Fruit fly (Drosophila melanogaster) whole organism, embryonic: ENCODE results near the gene RPA1.

Experiments used
- Atf-2 ChIP-seq: fragments of 200-800 bp; sonication (Bioruptor generic); optimal IDR thresholded peaks from 2 replicates; lab custom pipeline; 2016; ENCODE audit warnings: missing biosample characterization, missing genetic modification characterization
- B-H1 ChIP-seq: fragments of 200-800 bp; sonication (Bioruptor generic); IDR thresholded peaks from 3 replicates; pipeline ENCODE4 v1.3.6; 2022; ENCODE audit warnings: missing biosample characterization, missing genetic modification characterization
- B-H2 ChIP-seq: fragments of 200-800 bp; sonication (Bioruptor generic); optimal IDR thresholded peaks from 2 replicates; lab custom pipeline; 2018; ENCODE audit warnings: missing biosample characterization, mild to moderate bottlenecking, missing genetic modification characterization
- CG10147 ChIP-seq: fragments of 200-800 bp; sonication (Bioruptor generic); optimal IDR thresholded peaks from 2 replicates; lab custom pipeline; 2019; ENCODE audit warnings: missing biosample characterization, mild to moderate bottlenecking, missing genetic modification characterization, moderate library complexity
- CG10274 ChIP-seq: fragments of 200-800 bp; sonication (Bioruptor generic); optimal IDR thresholded peaks from 3 replicates; lab custom pipeline; 2017; ENCODE audit warnings: missing biosample characterization, mild to moderate bottlenecking, missing genetic modification characterization
- CG11085 ChIP-seq: fragments of 200-800 bp; sonication (Bioruptor generic); IDR thresholded peaks from 2 replicates; pipeline ENCODE4 v1.3.6; 2022; ENCODE audit warnings: missing biosample characterization, missing genetic modification characterization
- CG11504 ChIP-seq: fragments of 200-800 bp; sonication (Bioruptor generic); optimal IDR thresholded peaks from 3 replicates; lab custom pipeline; 2019; ENCODE audit warnings: missing biosample characterization, mild to moderate bottlenecking, missing genetic modification characterization, moderate library complexity
- CG11723 ChIP-seq: fragments of 200-800 bp; sonication (Bioruptor generic); optimal IDR thresholded peaks from 2 replicates; lab custom pipeline; 2017; ENCODE audit warnings: missing biosample characterization, mild to moderate bottlenecking, missing genetic modification characterization
- CG12071 ChIP-seq: fragments of 200-800 bp; sonication (Bioruptor generic); optimal IDR thresholded peaks from 3 replicates; lab custom pipeline; 2018; ENCODE audit warnings: missing biosample characterization, mild to moderate bottlenecking, missing genetic modification characterization
- CG13296 ChIP-seq: fragments of 200-800 bp; sonication (Bioruptor generic); optimal IDR thresholded peaks from 3 replicates; lab custom pipeline; 2018; ENCODE audit warnings: missing biosample characterization, mild to moderate bottlenecking, missing genetic modification characterization
- CG13424 ChIP-seq: fragments of 200-800 bp; sonication (Bioruptor generic); optimal IDR thresholded peaks from 2 replicates; lab custom pipeline; 2019; ENCODE audit warnings: missing biosample characterization, mild to moderate bottlenecking, missing genetic modification characterization, moderate library complexity
- CG13894 ChIP-seq: fragments of 200-800 bp; sonication (Bioruptor generic); optimal IDR thresholded peaks from 3 replicates; lab custom pipeline; 2018; ENCODE audit warnings: missing biosample characterization, mild to moderate bottlenecking, missing genetic modification characterization, moderate library complexity
- CG14441 ChIP-seq: fragments of 200-800 bp; sonication (Bioruptor generic); IDR thresholded peaks from 2 replicates; pipeline ENCODE4 v1.3.6; 2022; ENCODE audit warnings: missing biosample characterization, missing genetic modification characterization
- CG14667 ChIP-seq: fragments of 200-800 bp; sonication (Bioruptor generic); IDR thresholded peaks from 2 replicates; pipeline ENCODE4 v1.3.6; 2022; ENCODE audit warnings: missing biosample characterization, missing genetic modification characterization
- CG14965 ChIP-seq: fragments of 200-800 bp; sonication (Bioruptor generic); optimal IDR thresholded peaks from 2 replicates; lab custom pipeline; 2016; ENCODE audit warnings: missing biosample characterization, missing genetic modification characterization, borderline replicate concordance
- CG17361 ChIP-seq: fragments of 200-800 bp; sonication (Bioruptor generic); IDR thresholded peaks from 3 replicates; pipeline ENCODE4 v1.3.6; 2022; ENCODE audit warnings: missing biosample characterization, missing genetic modification characterization
- CG17568 ChIP-seq: fragments of 200-800 bp; sonication (Bioruptor generic); optimal IDR thresholded peaks from 2 replicates; lab custom pipeline; 2018; ENCODE audit warnings: missing biosample characterization, mild to moderate bottlenecking, missing genetic modification characterization, moderate library complexity
- CG18262 ChIP-seq: fragments of 200-800 bp; optimal IDR thresholded peaks from 3 replicates; lab custom pipeline; 2019; ENCODE audit warnings: missing biosample characterization, mild to moderate bottlenecking, missing genetic modification characterization, moderate library complexity
- CG1832 ChIP-seq: fragments of 200-800 bp; sonication (Bioruptor generic); optimal IDR thresholded peaks from 2 replicates; lab custom pipeline; 2017; ENCODE audit warnings: missing biosample characterization, mild to moderate bottlenecking, missing genetic modification characterization, inconsistent platforms
- CG2678 ChIP-seq: fragments of 200-800 bp; sonication (Bioruptor generic); optimal IDR thresholded peaks from 3 replicates; lab custom pipeline; 2019; ENCODE audit warnings: missing biosample characterization, mild to moderate bottlenecking, missing genetic modification characterization, moderate library complexity
- CG2889 ChIP-seq: fragments of 200-800 bp; sonication (Bioruptor generic); IDR thresholded peaks from 3 replicates; pipeline ENCODE4 v1.3.6; 2022; ENCODE audit warnings: missing biosample characterization, missing genetic modification characterization
- CG30403 ChIP-seq: fragments of 200-800 bp; sonication (Bioruptor generic); optimal IDR thresholded peaks from 3 replicates; lab custom pipeline; 2016; ENCODE audit warnings: missing biosample characterization, missing genetic modification characterization
- CG31365 ChIP-seq: fragments of 200-800 bp; sonication (Bioruptor generic); optimal IDR thresholded peaks from 2 replicates; lab custom pipeline; 2018; ENCODE audit warnings: missing biosample characterization, mild to moderate bottlenecking, missing genetic modification characterization
- CG4404 ChIP-seq: fragments of 200-800 bp; sonication (Bioruptor generic); IDR thresholded peaks from 2 replicates; pipeline ENCODE4 v1.3.6; 2022; ENCODE audit warnings: missing biosample characterization, missing genetic modification characterization
- CG4617 ChIP-seq: fragments of 200-800 bp; sonication (Bioruptor generic); optimal IDR thresholded peaks from 3 replicates; lab custom pipeline; 2016; ENCODE audit warnings: missing biosample characterization, missing genetic modification characterization, borderline replicate concordance
- CG6272 ChIP-seq: fragments of 200-800 bp; sonication (Bioruptor generic); IDR thresholded peaks from 2 replicates; pipeline ENCODE4 v1.3.6; 2022; ENCODE audit warnings: missing biosample characterization, missing genetic modification characterization
- CoRest ChIP-seq: fragments of 200-800 bp; sonication (Bioruptor generic); optimal IDR thresholded peaks from 3 replicates; lab custom pipeline; 2018; ENCODE audit warnings: missing biosample characterization, mild to moderate bottlenecking, missing genetic modification characterization, moderate library complexity
- D ChIP-seq, 2 experiments: fragments of 200-800 bp in 1 of 2; fragments of >200 bp in 1 of 2; sonication (Bioruptor generic) in 1 of 2; optimal IDR thresholded peaks; 2 replicates in 1 of 2; 3 replicates in 1 of 2; lab custom pipeline; 2017; ENCODE audit warnings: mild to moderate bottlenecking in 1 of 2, missing biosample characterization in 1 of 2, missing genetic modification characterization in 1 of 2, missing genetic modification reagents in 1 of 2
- Dip2 ChIP-seq: fragments of 200-800 bp; sonication (Bioruptor generic); IDR thresholded peaks from 2 replicates; pipeline ENCODE4 v1.3.6; 2022; ENCODE audit warnings: missing biosample characterization, missing genetic modification characterization
- Hr39 ChIP-seq: fragments of >200 bp; optimal IDR thresholded peaks from 2 replicates; lab custom pipeline; 2017
- bsh ChIP-seq, 2 experiments: fragments of 200-800 bp; sonication (Bioruptor generic); optimal IDR thresholded peaks; 2 replicates each; lab custom pipeline; 2017 to 2018; ENCODE audit warnings: mild to moderate bottlenecking in 2 of 2, missing biosample characterization in 2 of 2, missing genetic modification characterization in 2 of 2, moderate library complexity in 1 of 2
- dmrt11E ChIP-seq: fragments of 200-800 bp; sonication (Bioruptor generic); optimal IDR thresholded peaks from 3 replicates; lab custom pipeline; 2018; ENCODE audit warnings: missing biosample characterization, mild to moderate bottlenecking, missing genetic modification characterization, moderate library complexity
- grau ChIP-seq: fragments of 200-800 bp; optimal IDR thresholded peaks from 3 replicates; lab custom pipeline; 2019; ENCODE audit warnings: missing biosample characterization, mild to moderate bottlenecking, missing genetic modification characterization, moderate library complexity
- hkb ChIP-seq, 2 experiments: fragments of 200-800 bp in 1 of 2; fragments of >200 bp in 1 of 2; sonication (Bioruptor generic) in 1 of 2; IDR thresholded peaks in 1 of 2; optimal IDR thresholded peaks in 1 of 2; 2 replicates each; pipeline versions ENCODE4 v1.3.6 to Lab custom; 2017 to 2022; ENCODE audit warnings: missing biosample characterization in 1 of 2, missing genetic modification characterization in 1 of 2
- inv ChIP-seq: fragments of 200-800 bp; sonication (Bioruptor generic); IDR thresholded peaks from 2 replicates; pipeline ENCODE4 v1.3.6; 2022; ENCODE audit warnings: missing biosample characterization, missing genetic modification characterization; ENCODE audit not compliant: partially characterized antibody
- lmd ChIP-seq: fragments of 200-800 bp; sonication (Bioruptor generic); IDR thresholded peaks from 2 replicates; pipeline ENCODE4 v1.3.6; 2022; ENCODE audit warnings: missing biosample characterization, missing genetic modification characterization
- luna ChIP-seq: fragments of 200-800 bp; sonication (Bioruptor generic); optimal IDR thresholded peaks from 2 replicates; lab custom pipeline; 2016; ENCODE audit warnings: missing biosample characterization, missing genetic modification characterization
- mam ChIP-seq: fragments of 200-800 bp; sonication (Bioruptor generic); optimal IDR thresholded peaks from 3 replicates; lab custom pipeline; 2016; ENCODE audit warnings: missing biosample characterization, missing genetic modification characterization
- ranshi ChIP-seq: fragments of 200-800 bp; sonication (Bioruptor generic); IDR thresholded peaks from 2 replicates; pipeline ENCODE4 v1.3.6; 2022; ENCODE audit warnings: missing biosample characterization, missing genetic modification characterization
- sc ChIP-seq, 3 experiments: fragments of >200 bp in 2 of 3; fragments of 200-800 bp in 1 of 3; sonication (Bioruptor generic) in 1 of 3; optimal IDR thresholded peaks; 2 replicates in 2 of 3; 3 replicates in 1 of 3; lab custom pipeline; 2017; ENCODE audit warnings: mild to moderate bottlenecking in 1 of 3, missing biosample characterization in 1 of 3, missing genetic modification characterization in 1 of 3, missing genetic modification reagents in 1 of 3
- scrt ChIP-seq: fragments of 200-800 bp; sonication (Bioruptor generic); optimal IDR thresholded peaks from 2 replicates; lab custom pipeline; 2018; ENCODE audit warnings: missing biosample characterization, mild to moderate bottlenecking, missing genetic modification characterization, moderate library complexity
- sens-2 ChIP-seq: fragments of 200-800 bp; sonication (Bioruptor generic); IDR thresholded peaks from 2 replicates; pipeline ENCODE4 v1.3.6; 2022; ENCODE audit warnings: missing biosample characterization, missing genetic modification characterization
- slbo ChIP-seq: fragments of 200-800 bp; sonication (Bioruptor generic); IDR thresholded peaks from 2 replicates; pipeline ENCODE4 v1.3.6; 2022; ENCODE audit warnings: missing biosample characterization, missing genetic modification characterization
- tap ChIP-seq: fragments of 200-800 bp; optimal IDR thresholded peaks from 3 replicates; lab custom pipeline; 2019; ENCODE audit warnings: missing biosample characterization, mild to moderate bottlenecking, missing genetic modification characterization, moderate library complexity
- tgo ChIP-seq: fragments of 200-800 bp; sonication (Bioruptor generic); IDR thresholded peaks from 3 replicates; pipeline ENCODE4 v1.3.6; 2022; ENCODE audit warnings: missing biosample characterization, missing genetic modification characterization
- tin ChIP-seq: fragments of 200-800 bp; sonication (Bioruptor generic); optimal IDR thresholded peaks from 3 replicates; lab custom pipeline; 2016; ENCODE audit warnings: missing biosample characterization, missing genetic modification characterization
- tna ChIP-seq: fragments of 200-800 bp; sonication (Bioruptor generic); IDR thresholded peaks from 2 replicates; pipeline ENCODE4 v1.3.6; 2022; ENCODE audit warnings: missing biosample characterization, missing genetic modification characterization; ENCODE audit not compliant: partially characterized antibody
- unpg ChIP-seq: fragments of 200-800 bp; sonication (Bioruptor generic); optimal IDR thresholded peaks from 3 replicates; lab custom pipeline; 2018; ENCODE audit warnings: missing biosample characterization, mild to moderate bottlenecking, missing genetic modification characterization, moderate library complexity
- zfh1 ChIP-seq: fragments of 200-800 bp; sonication (Bioruptor generic); IDR thresholded peaks from 3 replicates; pipeline ENCODE4 v1.3.6; 2022; ENCODE audit warnings: missing biosample characterization, missing genetic modification characterization

RPA1 gene

dm6 chr3R:8256040-8256439, 8.2 kb downstream of the RPA1 start (continued):
- TF ChIP-seq CG11085 (no peak), CG4617 (GFP tag; lab: Kevin White, UChicago) (no peak), CG14965 (no peak), sc (optimal IDR thresholded peaks at IDR 0.05; lab: Kevin White, UChicago) (no peak), sc (GFP tag; optimal IDR thresholded peaks at IDR 0.05; lab: Kevin White, UChicago) (no peak), CG30403 (GFP tag; lab: Kevin White, UChicago) (peak; percentile 44), inv (GFP tag; lab: Robert Waterston, UW) (no peak), CG2889 (no peak), tna (GFP tag; lab: Robert Waterston, UW) (no peak), bsh (GFP tag; optimal IDR thresholded peaks at IDR 0.05; lab: Kevin White, UChicago) (peak in 1 of 2 experiments; percentile 9), lmd (GFP tag; lab: Robert Waterston, UW) (peak; percentile 37; the same call in 1 of the 2 replicates), tgo (GFP tag; lab: Robert Waterston, UW) (no peak), zfh1 (GFP tag; lab: Robert Waterston, UW) (no peak), CG18262 (tag; lab: Kevin White, UChicago) (peak; percentile 6), Atf-2 (GFP tag; lab: Kevin White, UChicago) (no peak), CG31365 (tag; lab: Kevin White, UChicago) (no peak), CG11723 (GFP tag; lab: Kevin White, UChicago) (no peak), slbo (no peak), unpg (GFP tag; lab: Kevin White, UChicago) (peak; percentile 53), CG13296 (GFP tag; lab: Kevin White, UChicago) (peak; percentile 34), CG6272 (GFP tag; lab: Robert Waterston, UW) (no peak), CG13424 (tag; lab: Kevin White, UChicago) (peak; percentile 26), mam (peak; percentile 12), hkb (optimal IDR thresholded peaks at IDR 0.05; lab: Kevin White, UChicago) (no peak), hkb (GFP tag; IDR thresholded peaks at IDR 0.05; lab: Robert Waterston, UW) (no peak; the same call in 1 of the 2 replicates), dmrt11E (tag; lab: Kevin White, UChicago) (no peak), CG13894 (tag; lab: Kevin White, UChicago) (no peak), B-H2 (GFP tag; lab: Kevin White, UChicago) (no peak), CG12071 (GFP tag; lab: Kevin White, UChicago) (peak; percentile 22), CG4404 (GFP tag; lab: Robert Waterston, UW) (0 out of 2 replicates have a peak, but pooled peaks have one; percentile 17), CG17361 (GFP tag; lab: Robert Waterston, UW) (0 out of 3 replicates have a peak, but pooled peaks have one; percentile 43), CG11504 (tag; lab: Kevin White, UChicago) (peak; percentile 59), Hr39 (lab: Kevin White, UChicago) (no peak), scrt (no peak), CG10274 (GFP tag; lab: Kevin White, UChicago) (no peak), luna (GFP tag; lab: Kevin White, UChicago) (no peak), CG1832 (GFP tag; lab: Kevin White, UChicago) (no peak), CG14667 (GFP tag; lab: Robert Waterston, UW) (no peak), grau (tag; lab: Kevin White, UChicago) (peak; percentile 54), CG10147 (GFP tag; lab: Kevin White, UChicago) (peak; percentile 26), ranshi (GFP tag; lab: Robert Waterston, UW) (0 out of 2 replicates have a peak, but pooled peaks have one; percentile 17), sens-2 (GFP tag; lab: Robert Waterston, UW) (no peak), D (optimal IDR thresholded peaks at IDR 0.05; lab: Kevin White, UChicago) (no peak), D (GFP tag; optimal IDR thresholded peaks at IDR 0.05; lab: Kevin White, UChicago) (no peak), Dip2 (no peak), tin (peak; percentile 1), CG17568 (no peak), B-H1 (GFP tag; lab: Robert Waterston, UW) (no peak; the same call in 2 of the 3 replicates), CG14441 (GFP tag; lab: Robert Waterston, UW) (peak; percentile 45; the same call in 1 of the 2 replicates), tap (no peak), CoRest (peak; percentile 43), CG2678 (tag; lab: Kevin White, UChicago) (peak; percentile 61)
